Worm (Caenorhabditis elegans) whole organism, young adult: ENCODE results near the gene spp-19.

Experiments
- B0261.1 ChIP-seq: sonication (generic microtip); optimal IDR thresholded peaks from 2 replicates; lab custom pipeline; 2016; ENCODE audit warnings: mild to moderate bottlenecking, missing genetic modification characterization, moderate library complexity, missing compliant biosample characterization
- B0336.3 ChIP-seq: fragments of 200-800 bp; sonication (Bioruptor generic); IDR thresholded peaks from 2 replicates; pipeline ENCODE4 v1.3.6; 2022; ENCODE audit warnings: missing genetic modification characterization, missing compliant biosample characterization
- C06A6.2 ChIP-seq: fragments of 200-800 bp; sonication (Bioruptor generic); conservative IDR thresholded peaks from 2 replicates; pipeline ENCODE4 v1.3.6; 2022; ENCODE audit warnings: missing genetic modification characterization, missing compliant biosample characterization
- C17E4.6 ChIP-seq: fragments of 200-800 bp; sonication (Bioruptor generic); IDR thresholded peaks from 2 replicates; pipeline ENCODE4 v1.3.6; 2022; ENCODE audit warnings: missing genetic modification reagents, missing genetic modification characterization, missing compliant biosample characterization
- D2030.7 ChIP-seq: fragments of 200-800 bp; sonication (Bioruptor generic); IDR thresholded peaks from 2 replicates; pipeline ENCODE4 v1.3.6; 2022; ENCODE audit warnings: missing genetic modification reagents, missing genetic modification characterization, missing compliant biosample characterization
- F23B12.7 ChIP-seq: sonication (generic microtip); optimal IDR thresholded peaks from 2 replicates; lab custom pipeline; 2017; ENCODE audit warnings: missing genetic modification characterization, mild to moderate bottlenecking, missing compliant biosample characterization, antibody characterized with exemption, moderate library complexity; ENCODE audit not compliant: insufficient read depth
- F37B4.10 ChIP-seq: fragments of 200-800 bp; sonication (Bioruptor generic); IDR thresholded peaks from 2 replicates; pipeline ENCODE4 v1.3.6; 2022; ENCODE audit warnings: missing genetic modification characterization, missing compliant biosample characterization
- F55B11.4 ChIP-seq: sonication (generic microtip); optimal IDR thresholded peaks from 2 replicates; lab custom pipeline; 2016; ENCODE audit warnings: missing compliant biosample characterization, missing genetic modification characterization, borderline replicate concordance; ENCODE audit not compliant: insufficient read depth
- F57C9.4 ChIP-seq: sonication (generic microtip); optimal IDR thresholded peaks from 2 replicates; lab custom pipeline; 2017; ENCODE audit warnings: mild to moderate bottlenecking, missing genetic modification characterization, missing compliant biosample characterization
- Y53G8AR.9 ChIP-seq: fragments of 200-800 bp; sonication (Bioruptor generic); conservative IDR thresholded peaks from 2 replicates; pipeline ENCODE4 v1.3.6; 2022; ENCODE audit warnings: missing genetic modification reagents, missing genetic modification characterization, missing compliant biosample characterization
- Y67H2A.10 ChIP-seq: fragments of 200-800 bp; sonication (Bioruptor generic); conservative IDR thresholded peaks from 2 replicates; pipeline ENCODE4 v1.3.6; 2022; ENCODE audit warnings: missing genetic modification reagents, missing genetic modification characterization, missing compliant biosample characterization
- ZK185.1 ChIP-seq: sonication (generic microtip); optimal IDR thresholded peaks from 2 replicates; lab custom pipeline; 2016; ENCODE audit warnings: mild to moderate bottlenecking, missing genetic modification characterization, missing compliant biosample characterization; ENCODE audit not compliant: poor library complexity, severe bottlenecking
- ama-1 ChIP-seq, 3 experiments: fragments of 150-350 bp in 1 of 3; sonication (generic microtip) in 2 of 3; optimal IDR thresholded peaks; 2 replicates each; lab custom pipeline; 2014 to 2018; ENCODE audit warnings: missing biosample characterization in 2 of 3, missing genetic modification characterization in 2 of 3, missing genetic modification reagents in 2 of 3
- aptf-2 ChIP-seq: fragments of 200-800 bp; sonication (Bioruptor generic); conservative IDR thresholded peaks from 2 replicates; pipeline ENCODE4 v1.3.6; 2022; ENCODE audit warnings: missing genetic modification reagents, missing genetic modification characterization, missing compliant biosample characterization
- aptf-3 ChIP-seq: fragments of 200-800 bp; sonication (Bioruptor generic); IDR thresholded peaks from 2 replicates; pipeline ENCODE4 v1.3.6; 2022; ENCODE audit warnings: missing genetic modification characterization, missing compliant biosample characterization
- attf-3 ChIP-seq: fragments of 200-800 bp; sonication (Bioruptor generic); conservative IDR thresholded peaks from 2 replicates; pipeline ENCODE4 v1.3.6; 2022; ENCODE audit warnings: missing genetic modification reagents, missing genetic modification characterization, missing compliant biosample characterization
- attf-5 ChIP-seq: fragments of 200-800 bp; sonication (Bioruptor generic); optimal IDR thresholded peaks from 2 replicates; lab custom pipeline; 2018; ENCODE audit warnings: mild to moderate bottlenecking, missing genetic modification characterization, missing compliant biosample characterization
- bed-2 ChIP-seq: fragments of 200-800 bp; sonication (Bioruptor generic); IDR thresholded peaks from 2 replicates; pipeline ENCODE4 v1.3.6; 2022; ENCODE audit warnings: missing genetic modification reagents, missing genetic modification characterization, missing compliant biosample characterization
- ccch-3 ChIP-seq: fragments of 200-800 bp; sonication (Bioruptor generic); optimal IDR thresholded peaks from 2 replicates; lab custom pipeline; 2018; ENCODE audit warnings: mild to moderate bottlenecking, missing genetic modification characterization, missing compliant biosample characterization
- ceh-27 ChIP-seq: fragments of 200-800 bp; sonication (Bioruptor generic); optimal IDR thresholded peaks from 2 replicates; lab custom pipeline; 2018; ENCODE audit warnings: mild to moderate bottlenecking, missing genetic modification characterization, moderate library complexity, missing compliant biosample characterization
- ceh-79 ChIP-seq: sonication (generic microtip); optimal IDR thresholded peaks from 2 replicates; lab custom pipeline; 2017; ENCODE audit warnings: mild to moderate bottlenecking, missing genetic modification characterization, missing compliant biosample characterization
- dpff-1 ChIP-seq: sonication (generic microtip); optimal IDR thresholded peaks from 2 replicates; lab custom pipeline; 2017; ENCODE audit warnings: mild to moderate bottlenecking, missing genetic modification characterization, missing compliant biosample characterization
- ekl-4 ChIP-seq: fragments of 200-800 bp; sonication (Bioruptor generic); IDR thresholded peaks from 2 replicates; pipeline ENCODE4 v1.3.6; 2022; ENCODE audit warnings: missing genetic modification reagents, missing genetic modification characterization, missing compliant biosample characterization
- ets-4 ChIP-seq: fragments of 200-800 bp; sonication (Bioruptor generic); optimal IDR thresholded peaks from 2 replicates; lab custom pipeline; 2018; ENCODE audit warnings: mild to moderate bottlenecking, missing genetic modification characterization, missing compliant biosample characterization
- fkh-3 ChIP-seq: sonication (generic microtip); optimal IDR thresholded peaks from 2 replicates; lab custom pipeline; 2016; ENCODE audit warnings: mild to moderate bottlenecking, missing genetic modification characterization, missing compliant biosample characterization
- him-1 ChIP-seq: sonication (generic microtip); optimal IDR thresholded peaks from 2 replicates; lab custom pipeline; 2016; ENCODE audit warnings: missing genotype, missing genetic modification reagents, missing genetic modification characterization, missing compliant biosample characterization
- hrde-1 ChIP-seq: sonication (generic microtip); optimal IDR thresholded peaks from 2 replicates; lab custom pipeline; 2016; ENCODE audit warnings: missing genetic modification characterization, mild to moderate bottlenecking, missing compliant biosample characterization, moderate library complexity, missing genotype, missing genetic modification reagents, borderline replicate concordance
- hsf-1 ChIP-seq: fragments of 200-800 bp; sonication (Bioruptor generic); IDR thresholded peaks from 2 replicates; pipeline ENCODE4 v1.3.6; 2022; ENCODE audit warnings: missing genetic modification reagents, missing genetic modification characterization, missing compliant biosample characterization
- lag-1 ChIP-seq: fragments of 200-800 bp; sonication (Bioruptor generic); IDR thresholded peaks from 2 replicates; pipeline ENCODE4 v1.3.6; 2022; ENCODE audit warnings: missing genetic modification reagents, missing genetic modification characterization, missing compliant biosample characterization
- let-526 ChIP-seq: fragments of 200-800 bp; sonication (Bioruptor generic); IDR thresholded peaks from 2 replicates; pipeline ENCODE4 v1.3.6; 2022; ENCODE audit warnings: missing genetic modification reagents, missing genetic modification characterization, missing compliant biosample characterization
- lin-26 ChIP-seq: fragments of 200-800 bp; sonication (Bioruptor generic); IDR thresholded peaks from 2 replicates; pipeline ENCODE4 v1.3.6; 2022; ENCODE audit warnings: missing genetic modification reagents, missing genetic modification characterization, missing compliant biosample characterization
- lin-35 ChIP-seq, 3 experiments: fragments of 150-350 bp in 2 of 3; sonication (generic microtip) in 1 of 3; optimal IDR thresholded peaks; 2 replicates each; lab custom pipeline; 2014 to 2018; ENCODE audit warnings: missing biosample characterization in 3 of 3, missing genetic modification characterization in 3 of 3, missing genetic modification reagents in 3 of 3
- lir-1 ChIP-seq: fragments of 200-800 bp; sonication (Bioruptor generic); conservative IDR thresholded peaks from 2 replicates; pipeline ENCODE4 v1.3.6; 2022; ENCODE audit warnings: missing genetic modification reagents, missing genetic modification characterization, missing compliant biosample characterization
- madf-6 ChIP-seq: fragments of 200-800 bp; sonication (Bioruptor generic); IDR thresholded peaks from 2 replicates; pipeline ENCODE4 v1.3.6; 2022; ENCODE audit warnings: missing genetic modification reagents, missing genetic modification characterization, missing compliant biosample characterization
- madf-8 ChIP-seq: fragments of 200-800 bp; sonication (Bioruptor generic); conservative IDR thresholded peaks from 2 replicates; pipeline ENCODE4 v1.3.6; 2022; ENCODE audit warnings: missing genetic modification reagents, missing genetic modification characterization, missing compliant biosample characterization
- mxl-1 ChIP-seq: sonication (generic microtip); optimal IDR thresholded peaks from 2 replicates; lab custom pipeline; 2016; ENCODE audit warnings: missing genetic modification characterization, missing compliant biosample characterization
- nhr-80 ChIP-seq: sonication (generic microtip); optimal IDR thresholded peaks from 2 replicates; lab custom pipeline; 2016; ENCODE audit warnings: missing genetic modification characterization, missing compliant biosample characterization
- nhr-90 ChIP-seq: sonication (generic microtip); optimal IDR thresholded peaks from 2 replicates; lab custom pipeline; 2016; ENCODE audit warnings: missing genotype, mild to moderate bottlenecking, missing genetic modification characterization, missing compliant biosample characterization
- pha-4 ChIP-seq: fragments of 150-350 bp; sonication (generic microtip); optimal IDR thresholded peaks from 2 replicates; lab custom pipeline; 2014; ENCODE audit warnings: missing biosample characterization, missing genetic modification reagents, missing genetic modification characterization
- rec-8 ChIP-seq, 2 experiments: sonication (generic microtip); optimal IDR thresholded peaks; 2 replicates each; lab custom pipeline; 2016; ENCODE audit warnings: mild to moderate bottlenecking in 2 of 2, missing genetic modification characterization in 2 of 2, missing genetic modification reagents in 2 of 2, missing genotype in 2 of 2, missing biosample characterization in 1 of 2, missing compliant biosample characterization in 1 of 2, moderate library complexity in 1 of 2
- sdz-38 ChIP-seq: sonication (generic microtip); optimal IDR thresholded peaks from 2 replicates; lab custom pipeline; 2016; ENCODE audit warnings: missing genotype, missing genetic modification characterization, missing compliant biosample characterization
- tbx-9 ChIP-seq: sonication (generic microtip); optimal IDR thresholded peaks from 2 replicates; lab custom pipeline; 2016; ENCODE audit warnings: borderline replicate concordance, missing genetic modification characterization, inconsistent platforms, missing compliant biosample characterization
- zfh-2 ChIP-seq: fragments of 200-800 bp; sonication (Bioruptor generic); conservative IDR thresholded peaks from 2 replicates; pipeline ENCODE4 v1.3.6; 2022; ENCODE audit warnings: missing genetic modification reagents, missing genetic modification characterization, missing compliant biosample characterization
- ztf-22 ChIP-seq: fragments of 200-800 bp; sonication (Bioruptor generic); optimal IDR thresholded peaks from 2 replicates; lab custom pipeline; 2018; ENCODE audit warnings: mild to moderate bottlenecking, missing genetic modification characterization, moderate library complexity, missing compliant biosample characterization
- ztf-25 ChIP-seq: fragments of 200-800 bp; sonication (Bioruptor generic); IDR thresholded peaks from 2 replicates; pipeline ENCODE4 v1.3.6; 2022; ENCODE audit warnings: missing genetic modification reagents, missing genetic modification characterization, missing compliant biosample characterization
- ztf-26 ChIP-seq: sonication (generic microtip); optimal IDR thresholded peaks from 2 replicates; lab custom pipeline; 2017; ENCODE audit warnings: missing genetic modification characterization, missing compliant biosample characterization
- ztf-3 ChIP-seq: fragments of 200-800 bp; sonication (Bioruptor generic); optimal IDR thresholded peaks from 2 replicates; lab custom pipeline; 2018; ENCODE audit warnings: mild to moderate bottlenecking, missing genetic modification characterization, missing compliant biosample characterization
- ztf-6 ChIP-seq: fragments of 200-800 bp; sonication (Bioruptor generic); IDR thresholded peaks from 2 replicates; pipeline ENCODE4 v1.3.6; 2022; ENCODE audit warnings: missing genetic modification reagents, missing genetic modification characterization, missing compliant biosample characterization

The spp-19 gene

DNA sequence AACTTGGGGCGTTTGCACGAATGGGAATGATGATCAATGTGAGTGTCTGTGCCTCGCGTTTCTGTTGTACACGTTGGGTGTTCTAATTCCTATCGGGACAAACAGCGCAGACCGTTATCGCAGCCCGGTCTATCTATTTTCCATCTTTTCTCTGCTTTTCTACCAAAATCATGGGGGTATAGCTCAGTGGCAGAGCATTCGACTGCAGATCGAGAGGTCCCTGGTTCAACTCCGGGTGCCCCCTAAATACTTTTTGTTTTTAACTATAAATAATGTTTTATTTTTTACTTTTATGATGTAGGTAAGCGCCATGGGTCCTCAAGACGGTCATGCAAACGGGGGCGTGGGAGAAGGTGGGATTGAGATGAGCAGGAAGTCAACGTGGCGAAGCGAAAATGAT lies 1.9 kb downstream of the spp-19 start (continued):
- TF ChIP-seq mxl-1 (tag; lab: Kevin White, UChicago) (peak; percentile 52), nhr-90 (tag; lab: Kevin White, UChicago) (peak; percentile 89), let-526 (GFP tag; lab: Robert Waterston, UW) (no peak), ztf-25 (GFP tag; lab: Robert Waterston, UW) (peak; percentile 78; the same call in 1 of the 2 replicates), C17E4.6 (GFP tag; lab: Robert Waterston, UW) (no peak), B0336.3 (GFP tag; lab: Robert Waterston, UW) (no peak), him-1 (peak; percentile 71), sdz-38 (no peak), tbx-9 (tag; lab: Kevin White, UChicago) (no peak), ztf-26 (tag; lab: Kevin White, UChicago) (peak; percentile 24), lir-1 (no peak), F37B4.10 (GFP tag; lab: Robert Waterston, UW) (0 out of 2 replicates have a peak, but pooled peaks have one; percentile 69), nhr-80 (tag; lab: Kevin White, UChicago) (peak; percentile 42), fkh-3 (tag; lab: Kevin White, UChicago) (peak; percentile 70), madf-6 (GFP tag; lab: Robert Waterston, UW) (no peak; the same call in 1 of the 2 replicates), hsf-1 (GFP tag; lab: Robert Waterston, UW) (0 out of 2 replicates have a peak, but pooled peaks have one; percentile 24), ztf-22 (GFP tag; lab: Kevin White, UChicago) (no peak), dpff-1 (tag; lab: Kevin White, UChicago) (no peak), C06A6.2 (GFP tag; lab: Robert Waterston, UW) (no peak), F55B11.4 (no peak), ZK185.1 (tag; lab: Kevin White, UChicago) (peak; percentile 41), aptf-3 (GFP tag; lab: Robert Waterston, UW) (no peak; the same call in 1 of the 2 replicates), pha-4 (tag; lab: Kevin White, UChicago) (no peak), hrde-1 (peak; percentile 70), ekl-4 (GFP tag; lab: Robert Waterston, UW) (peak; percentile 64), aptf-2 (GFP tag; lab: Robert Waterston, UW) (no peak), lag-1 (GFP tag; lab: Robert Waterston, UW) (no peak), ets-4 (GFP tag; lab: Kevin White, UChicago) (peak; percentile 60), attf-5 (GFP tag; lab: Kevin White, UChicago) (peak; percentile 76), zfh-2 (GFP tag; lab: Robert Waterston, UW) (no peak), Y67H2A.10 (0 out of 2 replicates have a peak, but pooled peaks have one; percentile 19), madf-8 (GFP tag; lab: Robert Waterston, UW) (peak; percentile 45), F57C9.4 (tag; lab: Kevin White, UChicago) (no peak), Y53G8AR.9 (GFP tag; lab: Robert Waterston, UW) (no peak), ama-1 (optimal IDR thresholded peaks at IDR 0.05; lab: Kevin White, UChicago) (no peak), ama-1 (GFP tag; optimal IDR thresholded peaks at IDR 0.05; lab: Kevin White, UChicago) (peak; percentile 56 to 87), bed-2 (no peak), ceh-27 (GFP tag; lab: Kevin White, UChicago) (no peak), ccch-3 (GFP tag; lab: Kevin White, UChicago) (no peak), B0261.1 (tag; lab: Kevin White, UChicago) (peak; percentile 77), ztf-6 (GFP tag; lab: Robert Waterston, UW) (no peak), rec-8 (tag; optimal IDR thresholded peaks at IDR 0.05; lab: Kevin White, UChicago) (peak; percentile 69 to 81), lin-26 (GFP tag; lab: Robert Waterston, UW) (peak; percentile 94), attf-3 (no peak), lin-35 (GFP tag; optimal IDR thresholded peaks at IDR 0.05; lab: Kevin White, UChicago) (no peak), D2030.7 (GFP tag; lab: Robert Waterston, UW) (peak; percentile 69; the same call in 1 of the 2 replicates), ztf-3 (no peak), F23B12.7 (tag; lab: Kevin White, UChicago) (peak; percentile 57), ceh-79 (peak; percentile 48)
